Worm (Caenorhabditis elegans) whole organism, dauer: Measurements from ENCODE around the gene his-48.

ENCODE experiments used
- unc-62 ChIP-seq: sonication (generic microtip); optimal IDR thresholded peaks from 2 replicates; lab custom pipeline; 2017; ENCODE audit warnings: missing biosample characterization, missing genetic modification reagents, missing genetic modification characterization

Gene his-48

ce11 chrIV:11349747-11350146 is 25.2 kb downstream of the his-48 start:
- TF ChIP-seq unc-62 (GFP tag; lab: Kevin White, UChicago): no peak

- TF ChIP-seq unc-62 (GFP tag; lab: Kevin White, UChicago): no peak
Measured at ce11 chrIV:11350809-11351208, 26.3 kb downstream of the his-48 start.

ce11 chrIV:11351563-11351962 is 27.0 kb downstream of the his-48 start:
- no peak for TF ChIP-seq unc-62 (GFP tag; lab: Kevin White, UChicago)

ce11 chrIV:11352768-11353167 is 28.2 kb downstream of the his-48 start:
- TF ChIP-seq unc-62 (GFP tag; lab: Kevin White, UChicago): no peak

ce11 chrIV:11353946-11354458 is 29.5 kb downstream of the his-48 start, which contains the start of gene T01G1.2:
Gene T01G1.2 (plus strand): TSS chrIV:11354408.
- TF ChIP-seq unc-62 (GFP tag; lab: Kevin White, UChicago): no peak

- TF ChIP-seq unc-62 (GFP tag; lab: Kevin White, UChicago): no peak
Measured at ce11 chrIV:11359769-11360168, 35.2 kb downstream of the his-48 start, which contains the start of gene klp-12. Gene klp-12 (minus strand): TSS chrIV:11359869.

- no peak for TF ChIP-seq unc-62 (GFP tag; lab: Kevin White, UChicago)
Measured at ce11 chrIV:11361409-11361808, 36.9 kb downstream of the his-48 start, which contains the start of gene T01G1.4. Gene T01G1.4 (minus strand): TSS chrIV:11361509.

ce11 chrIV:11363806-11364562 is 39.4 kb downstream of the his-48 start:
- TF ChIP-seq unc-62 (GFP tag; lab: Kevin White, UChicago): no peak

- TF ChIP-seq unc-62 (GFP tag; lab: Kevin White, UChicago): no peak
Measured at ce11 chrIV:11371645-11372044, 47.1 kb downstream of the his-48 start, which contains the start of gene sec-31. Gene sec-31 (minus strand): TSS chrIV:11371792.

- no peak for TF ChIP-seq unc-62 (GFP tag; lab: Kevin White, UChicago)
Measured at ce11 chrIV:11372366-11372997, 47.9 kb downstream of the his-48 start, which contains the start of gene cbd-1. Gene cbd-1 (plus strand): TSS chrIV:11372991.
